Fruit fly (Drosophila melanogaster): ENCODE data around the gene RnpS1.

The RnpS1 gene

DNA sequence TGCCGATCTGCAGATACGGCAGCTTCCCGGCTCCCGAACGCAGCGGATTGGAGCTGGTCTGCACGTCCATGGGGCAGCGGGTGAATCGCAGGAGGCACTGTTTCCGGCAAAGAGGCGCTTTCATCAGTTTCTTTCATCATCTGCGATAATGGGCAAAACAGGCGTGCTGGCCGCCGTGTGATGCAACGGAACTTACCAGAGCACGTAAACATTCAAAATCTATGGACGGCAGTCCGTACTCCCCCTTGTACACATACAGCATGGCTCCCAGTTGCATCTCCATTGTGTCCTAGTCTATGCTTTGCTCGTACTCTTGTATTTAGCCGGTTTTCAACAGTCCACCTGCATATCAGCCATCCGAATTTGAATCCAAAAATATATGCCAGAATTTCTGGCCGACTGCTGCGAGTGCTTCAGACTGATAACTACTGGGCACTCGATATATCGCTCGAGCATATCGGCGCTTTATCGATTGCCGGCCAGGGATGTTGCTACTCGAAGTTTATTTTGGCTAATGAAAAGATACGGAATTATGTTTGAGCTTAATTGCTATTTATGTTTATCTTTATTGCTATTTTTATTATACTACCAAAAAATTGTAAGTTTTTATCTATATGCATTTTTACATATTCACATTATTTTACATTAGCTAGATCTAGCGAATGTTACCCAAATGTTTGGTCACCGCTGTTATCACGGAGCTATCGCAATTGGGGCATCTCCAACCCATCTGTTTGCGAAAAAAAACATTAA is 11.6 kb downstream of the RnpS1 start, which contains the start of the genes CG9393 and Vps45 (continued):
- peak; percentile 95 for TF ChIP-seq knrl (GFP tag; IDR thresholded peaks at IDR 0.05; ENCODE audit: partially characterized antibody)
- TF ChIP-seq CG11723 (GFP tag; optimal IDR thresholded peaks at IDR 0.05): no peak
- TF ChIP-seq so (GFP tag; IDR thresholded peaks at IDR 0.05): no peak
- no peak for TF ChIP-seq CG13296 (GFP tag; optimal IDR thresholded peaks at IDR 0.05)
- TF ChIP-seq CG5245 (GFP tag; optimal IDR thresholded peaks at IDR 0.05): peak; percentile 10
- peak; percentile 63 for TF ChIP-seq Chrac-16 (GFP tag; optimal IDR thresholded peaks at IDR 0.05)
- TF ChIP-seq CG18619 (GFP tag; optimal IDR thresholded peaks at IDR 0.05): peak; percentile 27
- TF ChIP-seq Hr39 (optimal IDR thresholded peaks at IDR 0.05): no peak
- no peak; the same call in 1 of the 2 replicates for TF ChIP-seq Atf6 (GFP tag; IDR thresholded peaks at IDR 0.05)
- TF ChIP-seq chm (GFP tag; IDR thresholded peaks at IDR 0.05): no peak; the same call in 1 of the 2 replicates
- TF ChIP-seq cad (GFP tag; optimal IDR thresholded peaks at IDR 0.05): no peak
- TF ChIP-seq CG12942 (GFP tag; optimal IDR thresholded peaks at IDR 0.05): peak; percentile 61
- TF ChIP-seq kah (GFP tag; optimal IDR thresholded peaks at IDR 0.05): no peak
- no peak for TF ChIP-seq TFAM (GFP tag; optimal IDR thresholded peaks at IDR 0.05)
- TF ChIP-seq Jarid2 (GFP tag; optimal IDR thresholded peaks at IDR 0.05): no peak
- peak; percentile 16 for TF ChIP-seq CG4328 (GFP tag; optimal IDR thresholded peaks at IDR 0.05)
- no peak for TF ChIP-seq CG5180 (GFP tag; optimal IDR thresholded peaks at IDR 0.05)
- TF ChIP-seq Nf-YB (GFP tag; optimal IDR thresholded peaks at IDR 0.05): peak; percentile 17
- peak; percentile 42 for TF ChIP-seq Atf3 (GFP tag; optimal IDR thresholded peaks at IDR 0.05)
- peak; percentile 90 for TF ChIP-seq Sry-δ (GFP tag; optimal IDR thresholded peaks at IDR 0.05)
- peak; percentile 67 for TF ChIP-seq twi (tag; optimal IDR thresholded peaks at IDR 0.05)
- TF ChIP-seq CG33557 (GFP tag; optimal IDR thresholded peaks at IDR 0.05): peak; percentile 54
- TF ChIP-seq dati (GFP tag; IDR thresholded peaks at IDR 0.05): no peak
- TF ChIP-seq Asciz (GFP tag; optimal IDR thresholded peaks at IDR 0.05): no peak
- TF ChIP-seq fd96Cb (tag; optimal IDR thresholded peaks at IDR 0.05): no peak
- no peak for TF ChIP-seq sim (GFP tag; IDR thresholded peaks at IDR 0.05)
- peak; percentile 96 for TF ChIP-seq Sin3A (optimal IDR thresholded peaks at IDR 0.05)
- peak; percentile 80 for TF ChIP-seq Max (GFP tag; optimal IDR thresholded peaks at IDR 0.05)
- no peak for TF ChIP-seq h (optimal IDR thresholded peaks at IDR 0.05)
- peak; percentile 35; the same call in 1 of the 2 replicates for TF ChIP-seq NFAT (GFP tag; IDR thresholded peaks at IDR 0.05)
- no peak for TF ChIP-seq danr (GFP tag; IDR thresholded peaks at IDR 0.05)
- TF ChIP-seq Pdp1 (GFP tag; optimal IDR thresholded peaks at IDR 0.05): peak; percentile 68 to 94
- TF ChIP-seq dimm (GFP tag; IDR thresholded peaks at IDR 0.05): no peak
- TF ChIP-seq CG1233 (GFP tag; optimal IDR thresholded peaks at IDR 0.05): peak; percentile 15
- TF ChIP-seq CG17385 (GFP tag; optimal IDR thresholded peaks at IDR 0.05): peak; percentile 49
- no peak for TF ChIP-seq CG13894 (tag; optimal IDR thresholded peaks at IDR 0.05)
- TF ChIP-seq CG9817 (tag; optimal IDR thresholded peaks at IDR 0.05): peak; percentile 71
- TF ChIP-seq CG11560 (tag; IDR thresholded peaks at IDR 0.05): peak; percentile 92
- TF ChIP-seq nerfin-1 (tag; optimal IDR thresholded peaks at IDR 0.05): peak; percentile 49
- peak; percentile 73 for TF ChIP-seq MBD-R2 (GFP tag; IDR thresholded peaks at IDR 0.05)
- TF ChIP-seq gfzf (GFP tag; optimal IDR thresholded peaks at IDR 0.05): peak; percentile 27
- TF ChIP-seq CG9437 (GFP tag; optimal IDR thresholded peaks at IDR 0.05): peak; percentile 42
- peak; percentile 52 for TF ChIP-seq CG13123 (GFP tag; optimal IDR thresholded peaks at IDR 0.05)
- TF ChIP-seq CG10979 (tag; optimal IDR thresholded peaks at IDR 0.05): peak; percentile 45
- peak; percentile 27 for TF ChIP-seq CG12104 (GFP tag; optimal IDR thresholded peaks at IDR 0.05)
- TF ChIP-seq hb (GFP tag; IDR thresholded peaks at IDR 0.05; ENCODE audit: partially characterized antibody): peak; percentile 93
- peak; percentile 72 for TF ChIP-seq CG34376 (GFP tag; optimal IDR thresholded peaks at IDR 0.05)
- TF ChIP-seq Adf1 (GFP tag; IDR thresholded peaks at IDR 0.05): peak; percentile 9; the same call in 1 of the 2 replicates
- peak; percentile 94 for TF ChIP-seq HLH4C (GFP tag; IDR thresholded peaks at IDR 0.05; ENCODE audit: partially characterized antibody)
- TF ChIP-seq grn (GFP tag; optimal IDR thresholded peaks at IDR 0.05): peak; percentile 84
